Worm (Caenorhabditis elegans): ENCODE data around the gene mrpl-22.

ce11 chrIII:10596387-10596786, 18.9 kb upstream of the mrpl-22 start, which contains the start of gene Y39A1A.3:
- TF ChIP-seq skn-1 (tag; optimal IDR thresholded peaks at IDR 0.05) (no peak), elt-1 (tag; optimal IDR thresholded peaks at IDR 0.05) (no peak), lin-39 (tag; optimal IDR thresholded peaks at IDR 0.05) (no peak), ztf-4 (tag; optimal IDR thresholded peaks at IDR 0.05) (no peak), fos-1 (tag; optimal IDR thresholded peaks at IDR 0.05) (no peak), blmp-1 (tag; optimal IDR thresholded peaks at IDR 0.05; ENCODE audit: insufficient read depth) (no peak), ama-1 (optimal IDR thresholded peaks at IDR 0.05) (no peak), ZK546.5 (tag; optimal IDR thresholded peaks at IDR 0.05) (no peak), nhr-237 (tag; optimal IDR thresholded peaks at IDR 0.05) (no peak), snpc-4 (tag; optimal IDR thresholded peaks at IDR 0.05) (no peak), lsy-2 (tag; optimal IDR thresholded peaks at IDR 0.05) (no peak)
